Fruit fly (Drosophila melanogaster): ENCODE measurements around the gene Nmd3.
A peak's percentile ranks its signal among the peaks of the same experiment; 100 is the strongest.

Nmd3 gene

DNA sequence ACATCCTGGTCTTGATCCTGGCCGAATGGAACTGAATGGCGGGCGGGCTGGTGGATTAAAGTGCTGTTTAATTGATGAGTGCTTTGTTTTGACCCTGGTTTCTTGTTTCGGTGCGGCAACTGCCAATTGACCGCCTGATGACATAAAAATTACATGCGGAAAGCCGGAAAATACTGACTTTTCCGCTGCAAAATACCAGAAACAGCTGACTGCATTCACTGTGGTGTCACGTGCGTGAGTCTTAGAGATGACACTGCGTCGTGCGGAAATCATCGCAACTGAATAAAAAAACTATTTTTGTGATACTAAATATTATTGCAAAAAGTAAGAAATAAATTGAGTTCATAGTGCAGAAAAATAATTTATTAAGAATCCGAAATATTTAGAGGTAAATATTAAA, 35.0 kb downstream of the Nmd3 start, which contains the start of gene bcn92:
Gene bcn92 (minus strand): TSS at position 170 of the 400 bp plus-strand sequence.
- no peak for TF ChIP-seq CG8159 (tag; optimal IDR thresholded peaks at IDR 0.05)
- 0 out of 2 replicates have a peak, but pooled peaks have one; percentile 21 for TF ChIP-seq Ets98B (GFP tag; IDR thresholded peaks at IDR 0.05)
- TF ChIP-seq CG17806 (tag; optimal IDR thresholded peaks at IDR 0.05): no peak
- no peak for TF ChIP-seq CG9948 (tag; optimal IDR thresholded peaks at IDR 0.05)
- TF ChIP-seq CG10348 (GFP tag; IDR thresholded peaks at IDR 0.05): no peak
- peak; percentile 15 for TF ChIP-seq CG15710 (tag; optimal IDR thresholded peaks at IDR 0.05)
- peak; percentile 57; the same call in 2 of the 3 replicates for TF ChIP-seq CG4496 (GFP tag; IDR thresholded peaks at IDR 0.05)
- TF ChIP-seq CG32121 (GFP tag; IDR thresholded peaks at IDR 0.05): 0 out of 2 replicates have a peak, but pooled peaks have one; percentile 11

DNA sequence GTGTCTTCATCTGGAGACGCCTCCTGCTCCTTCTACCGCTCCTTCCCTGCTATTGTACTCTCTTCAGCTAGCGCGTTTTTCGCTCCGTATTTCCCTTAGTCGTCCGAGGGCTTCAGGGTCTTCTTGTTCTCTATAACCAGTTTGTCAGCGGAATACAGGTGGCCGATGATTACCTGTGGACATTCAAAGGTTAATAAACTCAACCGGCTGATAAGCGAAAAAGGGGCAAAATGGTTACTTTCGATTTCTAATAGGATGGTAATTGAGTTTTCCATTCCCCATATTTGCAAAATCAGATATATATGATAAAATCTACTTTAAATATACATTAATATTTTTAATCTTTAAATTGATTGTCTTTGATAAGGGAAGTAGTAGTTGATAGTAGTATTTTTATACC, 35.8 kb downstream of the Nmd3 start:
- TF ChIP-seq EcR (GFP tag; optimal IDR thresholded peaks at IDR 0.05) (peak; percentile 92), Pif1B (GFP tag; optimal IDR thresholded peaks at IDR 0.05) (no peak), CG8159 (tag; optimal IDR thresholded peaks at IDR 0.05) (no peak), CG32121 (GFP tag; IDR thresholded peaks at IDR 0.05) (no peak)

DNA sequence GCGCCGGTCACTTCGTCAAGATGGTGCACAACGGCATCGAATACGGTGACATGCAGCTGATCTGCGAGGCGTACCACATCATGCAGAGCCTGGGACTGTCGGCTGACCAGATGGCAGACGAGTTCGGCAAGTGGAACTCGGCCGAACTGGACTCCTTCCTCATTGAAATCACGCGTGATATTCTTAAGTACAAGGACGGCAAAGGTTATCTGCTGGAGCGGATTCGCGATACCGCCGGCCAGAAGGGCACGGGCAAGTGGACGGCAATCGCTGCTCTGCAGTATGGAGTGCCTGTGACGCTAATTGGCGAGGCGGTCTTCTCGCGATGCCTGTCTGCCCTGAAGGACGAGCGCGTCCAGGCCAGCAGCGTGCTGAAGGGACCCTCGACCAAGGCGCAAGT, 37.0 kb downstream of the Nmd3 start:
- TF ChIP-seq CG10348 (GFP tag; IDR thresholded peaks at IDR 0.05): no peak
- no peak for TF ChIP-seq Pif1B (GFP tag; optimal IDR thresholded peaks at IDR 0.05)
- no peak for TF ChIP-seq CG9948 (tag; optimal IDR thresholded peaks at IDR 0.05)
- TF ChIP-seq CG15710 (tag; optimal IDR thresholded peaks at IDR 0.05): no peak
- no peak for TF ChIP-seq CG13204 (GFP tag; optimal IDR thresholded peaks at IDR 0.05)
- TF ChIP-seq CG12605 (GFP tag; IDR thresholded peaks at IDR 0.05): no peak
- no peak for TF ChIP-seq D1 (tag; optimal IDR thresholded peaks at IDR 0.05)
- no peak for TF ChIP-seq CG34367 (tag; optimal IDR thresholded peaks at IDR 0.05)
- TF ChIP-seq fd96Ca (GFP tag; IDR thresholded peaks at IDR 0.05): no peak
- no peak for TF ChIP-seq CG8301 (tag; optimal IDR thresholded peaks at IDR 0.05)
- TF ChIP-seq CG14655 (GFP tag; optimal IDR thresholded peaks at IDR 0.05): no peak
- TF ChIP-seq CG8159 (tag; optimal IDR thresholded peaks at IDR 0.05): no peak

DNA sequence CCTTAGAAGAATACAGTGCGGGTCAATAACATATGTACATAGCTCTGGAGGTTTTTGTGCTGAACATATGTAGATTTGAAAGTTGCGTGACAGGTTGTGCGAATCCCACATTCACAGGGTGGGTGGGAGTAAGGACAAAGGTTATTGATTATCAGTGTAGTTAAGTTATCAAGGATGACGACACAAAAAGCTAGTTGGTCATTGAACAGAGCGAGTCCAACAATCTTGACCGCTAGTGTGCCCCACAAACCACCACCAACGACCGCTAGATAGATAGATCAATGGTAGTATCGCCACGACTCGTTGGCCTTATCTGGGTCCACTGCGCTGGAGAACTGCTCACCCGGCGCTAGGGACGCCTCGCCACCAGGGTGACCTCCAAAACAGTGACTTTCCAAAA, 37.9 kb downstream of the Nmd3 start:
- TF ChIP-seq CG8301 (tag; optimal IDR thresholded peaks at IDR 0.05) (peak; percentile 31), fd96Ca (GFP tag; IDR thresholded peaks at IDR 0.05) (peak; percentile 42; the same call in 1 of the 3 replicates), CG32121 (GFP tag; IDR thresholded peaks at IDR 0.05) (no peak), EcR (GFP tag; optimal IDR thresholded peaks at IDR 0.05) (peak; percentile 17), Snoo (tag; optimal IDR thresholded peaks at IDR 0.05) (no peak), CG4496 (GFP tag; IDR thresholded peaks at IDR 0.05) (peak; percentile 47; the same call in 2 of the 3 replicates), CG15710 (tag; optimal IDR thresholded peaks at IDR 0.05) (no peak), CG10348 (GFP tag; IDR thresholded peaks at IDR 0.05) (no peak), CG12605 (GFP tag; IDR thresholded peaks at IDR 0.05) (peak; percentile 34; the same call in 1 of the 2 replicates), Pif1B (GFP tag; optimal IDR thresholded peaks at IDR 0.05) (no peak)

DNA sequence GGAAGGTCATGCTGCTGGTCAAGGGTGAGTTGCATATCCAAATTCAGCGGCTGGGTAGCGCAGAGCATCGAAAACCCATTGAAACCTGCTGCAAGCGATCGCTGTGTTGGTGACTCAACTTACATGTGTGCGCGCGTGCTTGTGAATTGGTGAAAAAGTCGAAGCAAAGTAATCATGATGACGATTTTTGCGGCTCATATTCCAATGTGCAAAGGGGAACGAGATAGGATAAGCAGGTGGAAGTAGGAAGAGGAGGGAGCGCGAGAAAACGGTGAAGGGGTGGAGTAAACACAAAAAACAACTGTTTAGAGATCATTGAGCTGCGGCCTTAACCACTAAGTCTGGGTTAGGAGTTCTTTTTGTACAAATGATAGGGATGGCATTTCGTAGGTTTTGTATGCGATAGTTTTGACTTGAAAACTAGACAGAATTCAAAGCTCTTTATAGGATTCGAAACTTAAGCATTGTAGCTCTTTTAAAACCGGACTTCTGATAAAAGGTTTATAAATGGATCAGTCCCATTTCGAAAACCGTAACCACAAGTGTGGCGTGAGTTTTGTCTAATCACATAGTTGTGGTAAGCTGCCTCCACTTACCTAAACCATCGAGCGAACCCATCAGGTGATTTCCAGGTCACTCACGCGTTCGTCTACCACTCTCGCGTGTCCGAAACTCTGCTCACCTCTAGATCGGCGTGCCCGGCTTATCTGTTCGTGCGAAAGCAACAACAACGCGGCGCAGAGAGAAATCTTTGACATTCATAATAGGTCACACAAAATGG, 38.6 kb downstream of the Nmd3 start:
- TF ChIP-seq CG8159 (tag; optimal IDR thresholded peaks at IDR 0.05): peak; percentile 52
- TF ChIP-seq CG4496 (GFP tag; IDR thresholded peaks at IDR 0.05): peak; percentile 23; the same call in 1 of the 3 replicates
- no peak; the same call in 1 of the 2 replicates for TF ChIP-seq Ets98B (GFP tag; IDR thresholded peaks at IDR 0.05)
- TF ChIP-seq fd96Ca (GFP tag; IDR thresholded peaks at IDR 0.05): peak; percentile 71; the same call in 2 of the 3 replicates
- no peak for TF ChIP-seq CG10348 (GFP tag; IDR thresholded peaks at IDR 0.05)
- TF ChIP-seq CG34367 (tag; optimal IDR thresholded peaks at IDR 0.05): peak; percentile 39
- peak; percentile 31 for TF ChIP-seq CG8301 (tag; optimal IDR thresholded peaks at IDR 0.05)
- no peak for TF ChIP-seq D1 (tag; optimal IDR thresholded peaks at IDR 0.05)
- no peak for TF ChIP-seq CG12605 (GFP tag; IDR thresholded peaks at IDR 0.05)
- no peak for TF ChIP-seq CG13204 (GFP tag; optimal IDR thresholded peaks at IDR 0.05)
- peak; percentile 8 for TF ChIP-seq EcR (GFP tag; optimal IDR thresholded peaks at IDR 0.05)
- TF ChIP-seq CG14655 (GFP tag; optimal IDR thresholded peaks at IDR 0.05): peak; percentile 60
- TF ChIP-seq Snoo (tag; optimal IDR thresholded peaks at IDR 0.05): peak; percentile 25
- peak; percentile 41 for TF ChIP-seq CG9948 (tag; optimal IDR thresholded peaks at IDR 0.05)
- peak; percentile 46 for TF ChIP-seq CG17806 (tag; optimal IDR thresholded peaks at IDR 0.05)
- peak; percentile 54 for TF ChIP-seq Pif1A (GFP tag; optimal IDR thresholded peaks at IDR 0.05)
- peak; percentile 52 for TF ChIP-seq CG15710 (tag; optimal IDR thresholded peaks at IDR 0.05)
- TF ChIP-seq CG32121 (GFP tag; IDR thresholded peaks at IDR 0.05): peak; percentile 52
- no peak for TF ChIP-seq rn (GFP tag; IDR thresholded peaks at IDR 0.05)
- no peak for TF ChIP-seq gl (tag; optimal IDR thresholded peaks at IDR 0.05)
- TF ChIP-seq Pif1B (GFP tag; optimal IDR thresholded peaks at IDR 0.05): no peak

DNA sequence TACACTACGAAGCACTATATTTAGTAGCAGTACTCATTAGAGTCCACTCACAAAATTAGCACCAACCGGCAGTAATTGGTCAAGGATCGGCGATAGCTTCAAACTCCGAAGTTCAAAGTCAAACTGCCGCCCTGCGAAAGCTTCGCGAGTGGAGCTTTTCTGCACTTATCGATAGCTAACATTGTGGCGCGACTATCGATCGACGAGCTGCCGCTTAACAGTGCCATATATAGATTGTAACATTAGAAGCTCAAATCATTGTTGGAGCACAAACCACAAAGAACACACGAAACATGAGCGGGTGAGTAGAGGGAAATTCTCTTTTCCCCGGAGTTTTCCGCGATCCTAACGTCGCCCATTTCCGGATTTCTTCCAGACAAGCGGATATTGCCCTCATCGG, 39.4 kb downstream of the Nmd3 start, which contains the start of gene Pgd:
Gene Pgd (plus strand): TSS at position 23 of the 400 bp plus-strand sequence.
- TF ChIP-seq CG12605 (GFP tag; IDR thresholded peaks at IDR 0.05): peak; percentile 47
- no peak for TF ChIP-seq CG14655 (GFP tag; optimal IDR thresholded peaks at IDR 0.05)
- TF ChIP-seq EcR (GFP tag; optimal IDR thresholded peaks at IDR 0.05): peak; percentile 57
- TF ChIP-seq CG4496 (GFP tag; IDR thresholded peaks at IDR 0.05): peak; percentile 30; the same call in 1 of the 3 replicates
- peak; percentile 41; the same call in 1 of the 2 replicates for TF ChIP-seq Ets98B (GFP tag; IDR thresholded peaks at IDR 0.05)

Measured in whole organism, pupa.